Worm (Caenorhabditis elegans): ENCODE results near the gene nspc-18.
A peak's percentile ranks its signal among the peaks of the same experiment; 100 is the strongest.

Gene nspc-18

ce11 chrX:14490486-14490885, 37.0 kb downstream of the nspc-18 start:
- no peak for TF ChIP-seq unc-62 (GFP tag; optimal IDR thresholded peaks at IDR 0.05)
- TF ChIP-seq blmp-1 (tag; optimal IDR thresholded peaks at IDR 0.05) = no peak
- TF ChIP-seq ceh-39 (tag; optimal IDR thresholded peaks at IDR 0.05) = no peak
- TF ChIP-seq nhr-12 (tag; optimal IDR thresholded peaks at IDR 0.05) = no peak
- TF ChIP-seq unc-39 (tag; optimal IDR thresholded peaks at IDR 0.05) = no peak
- TF ChIP-seq ztf-11 (tag; optimal IDR thresholded peaks at IDR 0.05) = no peak
- no peak for TF ChIP-seq pha-4 (tag; optimal IDR thresholded peaks at IDR 0.05)
- TF ChIP-seq ham-2 (GFP tag; optimal IDR thresholded peaks at IDR 0.05) = no peak
- TF ChIP-seq lin-32 (GFP tag; optimal IDR thresholded peaks at IDR 0.05) = no peak
- no peak for TF ChIP-seq mls-2 (tag; optimal IDR thresholded peaks at IDR 0.05)
- TF ChIP-seq M03D4.4 (tag; optimal IDR thresholded peaks at IDR 0.05) = no peak
- TF ChIP-seq nhr-237 (tag; optimal IDR thresholded peaks at IDR 0.05) = no peak
- TF ChIP-seq bed-3 (GFP tag; optimal IDR thresholded peaks at IDR 0.05) = no peak
- no peak for TF ChIP-seq cnd-1 (tag; optimal IDR thresholded peaks at IDR 0.05)
- no peak for TF ChIP-seq drap-1 (GFP tag; optimal IDR thresholded peaks at IDR 0.05)
- no peak for TF ChIP-seq hlh-1 (tag; optimal IDR thresholded peaks at IDR 0.05)
- TF ChIP-seq nhr-2 (tag; optimal IDR thresholded peaks at IDR 0.05) = no peak

ce11 chrX:14489945-14490344, 37.5 kb downstream of the nspc-18 start, which contains the start of gene his-24:
TSS of gene his-24 (plus strand) at chrX:14490094.
- TF ChIP-seq zip-8 (tag; optimal IDR thresholded peaks at IDR 0.05) (peak; percentile 6), ceh-83 (GFP tag; optimal IDR thresholded peaks at IDR 0.05) (peak; percentile 51), tbx-8 (GFP tag; optimal IDR thresholded peaks at IDR 0.05) (no peak), ham-2 (GFP tag; optimal IDR thresholded peaks at IDR 0.05) (no peak), ztf-11 (tag; optimal IDR thresholded peaks at IDR 0.05) (peak; percentile 64), nhr-237 (tag; optimal IDR thresholded peaks at IDR 0.05) (no peak), flh-1 (GFP tag; optimal IDR thresholded peaks at IDR 0.05) (no peak), ceh-39 (tag; optimal IDR thresholded peaks at IDR 0.05) (peak; percentile 61), lsy-2 (tag; optimal IDR thresholded peaks at IDR 0.05) (peak; percentile 44), cnd-1 (tag; optimal IDR thresholded peaks at IDR 0.05) (peak; percentile 59), mls-2 (tag; optimal IDR thresholded peaks at IDR 0.05) (peak; percentile 47), sptf-1 (tag; optimal IDR thresholded peaks at IDR 0.05) (peak; percentile 38), lin-32 (GFP tag; optimal IDR thresholded peaks at IDR 0.05) (peak; percentile 5), lin-13 (tag; optimal IDR thresholded peaks at IDR 0.05) (peak; percentile 75), unc-62 (GFP tag; optimal IDR thresholded peaks at IDR 0.05) (peak; percentile 29), unc-120 (tag; optimal IDR thresholded peaks at IDR 0.05; ENCODE audit: poor library complexity, severe bottlenecking) (peak; percentile 26), hlh-1 (tag; optimal IDR thresholded peaks at IDR 0.05) (peak; percentile 35), mep-1 (tag; optimal IDR thresholded peaks at IDR 0.05) (peak; percentile 87), nhr-28 (tag; optimal IDR thresholded peaks at IDR 0.05) (no peak), pha-4 (tag; optimal IDR thresholded peaks at IDR 0.05) (peak; percentile 66), drap-1 (GFP tag; optimal IDR thresholded peaks at IDR 0.05) (peak; percentile 25), nhr-12 (tag; optimal IDR thresholded peaks at IDR 0.05) (no peak), M03D4.4 (tag; optimal IDR thresholded peaks at IDR 0.05) (peak; percentile 36), mab-5 (tag; optimal IDR thresholded peaks at IDR 0.05) (no peak), ces-1 (GFP tag; optimal IDR thresholded peaks at IDR 0.05) (peak; percentile 37)

ce11 chrX:14487832-14488231, 39.6 kb downstream of the nspc-18 start:
- TF ChIP-seq M03D4.4 (tag; optimal IDR thresholded peaks at IDR 0.05) (no peak), tbx-8 (GFP tag; optimal IDR thresholded peaks at IDR 0.05) (no peak), cnd-1 (tag; optimal IDR thresholded peaks at IDR 0.05) (no peak), drap-1 (GFP tag; optimal IDR thresholded peaks at IDR 0.05) (no peak), nhr-12 (tag; optimal IDR thresholded peaks at IDR 0.05) (no peak), blmp-1 (tag; optimal IDR thresholded peaks at IDR 0.05) (no peak), ztf-11 (tag; optimal IDR thresholded peaks at IDR 0.05) (no peak), flh-1 (GFP tag; optimal IDR thresholded peaks at IDR 0.05) (no peak), nhr-237 (tag; optimal IDR thresholded peaks at IDR 0.05) (no peak), lin-13 (tag; optimal IDR thresholded peaks at IDR 0.05) (no peak), pha-4 (tag; optimal IDR thresholded peaks at IDR 0.05) (no peak), lsy-2 (tag; optimal IDR thresholded peaks at IDR 0.05) (no peak), unc-62 (GFP tag; optimal IDR thresholded peaks at IDR 0.05) (no peak), bed-3 (GFP tag; optimal IDR thresholded peaks at IDR 0.05) (no peak), mab-5 (tag; optimal IDR thresholded peaks at IDR 0.05) (no peak), hlh-1 (tag; optimal IDR thresholded peaks at IDR 0.05) (no peak), nhr-2 (tag; optimal IDR thresholded peaks at IDR 0.05) (no peak), nhr-28 (tag; optimal IDR thresholded peaks at IDR 0.05) (no peak), ceh-39 (tag; optimal IDR thresholded peaks at IDR 0.05) (no peak)

ce11 chrX:14487333-14487732, 40.1 kb downstream of the nspc-18 start:
- no peak for TF ChIP-seq snpc-4 (tag; optimal IDR thresholded peaks at IDR 0.05)
- peak; percentile 40 for TF ChIP-seq elt-1 (tag; optimal IDR thresholded peaks at IDR 0.05; ENCODE audit: borderline replicate concordance, insufficient read depth)
- TF ChIP-seq nhr-237 (tag; optimal IDR thresholded peaks at IDR 0.05) = no peak
- TF ChIP-seq flh-1 (GFP tag; optimal IDR thresholded peaks at IDR 0.05) = no peak
- TF ChIP-seq lin-13 (tag; optimal IDR thresholded peaks at IDR 0.05) = no peak
- TF ChIP-seq nhr-28 (tag; optimal IDR thresholded peaks at IDR 0.05) = no peak
- TF ChIP-seq lsy-2 (tag; optimal IDR thresholded peaks at IDR 0.05) = no peak
- peak; percentile 74 for TF ChIP-seq cnd-1 (tag; optimal IDR thresholded peaks at IDR 0.05)
- TF ChIP-seq mab-5 (tag; optimal IDR thresholded peaks at IDR 0.05) = peak; percentile 13
- TF ChIP-seq bed-3 (GFP tag; optimal IDR thresholded peaks at IDR 0.05) = no peak
- TF ChIP-seq unc-120 (tag; optimal IDR thresholded peaks at IDR 0.05; ENCODE audit: poor library complexity, severe bottlenecking) = no peak
- TF ChIP-seq hlh-1 (tag; optimal IDR thresholded peaks at IDR 0.05) = no peak
- peak; percentile 26 for TF ChIP-seq mls-2 (tag; optimal IDR thresholded peaks at IDR 0.05)
- peak; percentile 94 for TF ChIP-seq ces-1 (GFP tag; optimal IDR thresholded peaks at IDR 0.05)
- no peak for TF ChIP-seq zip-8 (tag; optimal IDR thresholded peaks at IDR 0.05)
- no peak for TF ChIP-seq sptf-1 (tag; optimal IDR thresholded peaks at IDR 0.05)
- TF ChIP-seq lin-32 (GFP tag; optimal IDR thresholded peaks at IDR 0.05) = no peak
- TF ChIP-seq drap-1 (GFP tag; optimal IDR thresholded peaks at IDR 0.05) = no peak
- TF ChIP-seq blmp-1 (tag; optimal IDR thresholded peaks at IDR 0.05) = no peak
- TF ChIP-seq tbx-8 (GFP tag; optimal IDR thresholded peaks at IDR 0.05) = no peak
- no peak for TF ChIP-seq M03D4.4 (tag; optimal IDR thresholded peaks at IDR 0.05)
- TF ChIP-seq ceh-43 (GFP tag; optimal IDR thresholded peaks at IDR 0.05) = no peak
- TF ChIP-seq ham-2 (GFP tag; optimal IDR thresholded peaks at IDR 0.05) = no peak
- TF ChIP-seq nhr-12 (tag; optimal IDR thresholded peaks at IDR 0.05) = no peak
- TF ChIP-seq unc-62 (GFP tag; optimal IDR thresholded peaks at IDR 0.05) = peak; percentile 28
- TF ChIP-seq ceh-39 (tag; optimal IDR thresholded peaks at IDR 0.05) = no peak
- no peak for TF ChIP-seq unc-39 (tag; optimal IDR thresholded peaks at IDR 0.05)
- TF ChIP-seq mep-1 (tag; optimal IDR thresholded peaks at IDR 0.05) = no peak
- TF ChIP-seq ceh-83 (GFP tag; optimal IDR thresholded peaks at IDR 0.05) = no peak
- TF ChIP-seq nhr-2 (tag; optimal IDR thresholded peaks at IDR 0.05) = no peak
- no peak for TF ChIP-seq ztf-11 (tag; optimal IDR thresholded peaks at IDR 0.05)

Data from whole organism, mixed stage, embryonic.